Worm (Caenorhabditis elegans): ENCODE measurements around the gene far-6.

- TF ChIP-seq snpc-4 (tag; optimal IDR thresholded peaks at IDR 0.05) (no peak), ZK546.5 (tag; optimal IDR thresholded peaks at IDR 0.05) (no peak), unc-39 (tag; optimal IDR thresholded peaks at IDR 0.05) (no peak), nhr-77 (tag; optimal IDR thresholded peaks at IDR 0.05) (no peak), skn-1 (tag; optimal IDR thresholded peaks at IDR 0.05) (no peak)
These were observed 4.3 kb upstream of the far-6 start, which contains the start of gene fat-2 for ce11 chrIV:13323823-13324359.
